Fruit fly (Drosophila melanogaster) whole organism, embryonic: ENCODE data around the gene unc-45.

Experiments
- Bdp1 ChIP-seq: fragments of 200-800 bp; sonication (Bioruptor generic); optimal IDR thresholded peaks from 3 replicates; lab custom pipeline; 2016; ENCODE audit warnings: missing biosample characterization, missing genetic modification characterization
- Bgb ChIP-seq: fragments of 200-800 bp; sonication (Bioruptor generic); IDR thresholded peaks from 2 replicates; pipeline ENCODE4 v1.3.6; 2022; ENCODE audit warnings: missing biosample characterization, missing genetic modification characterization; ENCODE audit not compliant: partially characterized antibody
- CG11696 ChIP-seq: fragments of 200-800 bp; sonication (Bioruptor generic); IDR thresholded peaks from 2 replicates; pipeline ENCODE4 v1.3.6; 2022; ENCODE audit warnings: missing biosample characterization, missing genetic modification characterization
- CG11723 ChIP-seq: fragments of 200-800 bp; sonication (Bioruptor generic); optimal IDR thresholded peaks from 2 replicates; lab custom pipeline; 2017; ENCODE audit warnings: missing biosample characterization, mild to moderate bottlenecking, missing genetic modification characterization
- CG1233 ChIP-seq: fragments of 200-800 bp; sonication (Bioruptor generic); optimal IDR thresholded peaks from 4 replicates; lab custom pipeline; 2018; ENCODE audit warnings: missing biosample characterization, mild to moderate bottlenecking, missing genetic modification characterization
- CG12391 ChIP-seq: fragments of 200-800 bp; sonication (Bioruptor generic); optimal IDR thresholded peaks from 3 replicates; lab custom pipeline; 2018; ENCODE audit warnings: missing biosample characterization, mild to moderate bottlenecking, missing genetic modification characterization, moderate library complexity
- CG13424 ChIP-seq: fragments of 200-800 bp; sonication (Bioruptor generic); optimal IDR thresholded peaks from 2 replicates; lab custom pipeline; 2019; ENCODE audit warnings: missing biosample characterization, mild to moderate bottlenecking, missing genetic modification characterization, moderate library complexity
- CG15601 ChIP-seq: fragments of 200-800 bp; sonication (Bioruptor generic); optimal IDR thresholded peaks from 3 replicates; lab custom pipeline; 2019; ENCODE audit warnings: missing biosample characterization, mild to moderate bottlenecking, missing genetic modification characterization, moderate library complexity
- CG1602 ChIP-seq: fragments of 200-800 bp; sonication (Bioruptor generic); optimal IDR thresholded peaks from 3 replicates; lab custom pipeline; 2016; ENCODE audit warnings: missing biosample characterization, missing genetic modification characterization
- CG1603 ChIP-seq: fragments of 200-800 bp; sonication (Bioruptor generic); optimal IDR thresholded peaks from 2 replicates; lab custom pipeline; 2019; ENCODE audit warnings: missing biosample characterization, mild to moderate bottlenecking, missing genetic modification characterization, moderate library complexity
- CG16813 ChIP-seq: fragments of 200-800 bp; sonication (Bioruptor generic); IDR thresholded peaks from 3 replicates; pipeline ENCODE4 v1.3.6; 2022; ENCODE audit warnings: missing biosample characterization, missing genetic modification characterization; ENCODE audit not compliant: partially characterized antibody
- CG17568 ChIP-seq: fragments of 200-800 bp; sonication (Bioruptor generic); optimal IDR thresholded peaks from 2 replicates; lab custom pipeline; 2018; ENCODE audit warnings: missing biosample characterization, mild to moderate bottlenecking, missing genetic modification characterization, moderate library complexity
- CG2116 ChIP-seq: fragments of 200-800 bp; sonication (Bioruptor generic); optimal IDR thresholded peaks from 3 replicates; lab custom pipeline; 2018; ENCODE audit warnings: missing biosample characterization, mild to moderate bottlenecking, missing genetic modification characterization
- CG2120 ChIP-seq: fragments of 200-800 bp; sonication (Bioruptor generic); optimal IDR thresholded peaks from 3 replicates; lab custom pipeline; 2016; ENCODE audit warnings: missing biosample characterization, missing genetic modification characterization
- CG30403 ChIP-seq: fragments of 200-800 bp; sonication (Bioruptor generic); optimal IDR thresholded peaks from 3 replicates; lab custom pipeline; 2016; ENCODE audit warnings: missing biosample characterization, missing genetic modification characterization
- CG32532 ChIP-seq: fragments of 200-800 bp; sonication (Bioruptor generic); IDR thresholded peaks from 2 replicates; pipeline ENCODE4 v1.3.6; 2022; ENCODE audit warnings: missing biosample characterization, missing genetic modification characterization
- CG6689 ChIP-seq: fragments of 200-800 bp; sonication (Bioruptor generic); IDR thresholded peaks from 2 replicates; pipeline ENCODE4 v1.3.6; 2022; ENCODE audit warnings: missing biosample characterization, missing genetic modification characterization
- CG6791 ChIP-seq: fragments of 200-800 bp; sonication (Bioruptor generic); IDR thresholded peaks from 3 replicates; pipeline ENCODE4 v1.3.6; 2022; ENCODE audit warnings: missing biosample characterization, missing genetic modification characterization; ENCODE audit not compliant: partially characterized antibody
- CG7987 ChIP-seq: fragments of 200-800 bp; sonication (Bioruptor generic); optimal IDR thresholded peaks from 2 replicates; lab custom pipeline; 2018; ENCODE audit warnings: missing biosample characterization, mild to moderate bottlenecking, missing genetic modification characterization, moderate library complexity
- CG8359 ChIP-seq: fragments of 200-800 bp; sonication (Bioruptor generic); optimal IDR thresholded peaks from 2 replicates; lab custom pipeline; 2017; ENCODE audit warnings: missing biosample characterization, mild to moderate bottlenecking, missing genetic modification characterization, borderline replicate concordance
- CG9932 ChIP-seq: fragments of 200-800 bp; sonication (Bioruptor generic); IDR thresholded peaks from 2 replicates; pipeline ENCODE4 v1.3.6; 2022; ENCODE audit warnings: missing biosample characterization, missing genetic modification characterization
- Camta ChIP-seq: fragments of 200-800 bp; sonication (Bioruptor generic); optimal IDR thresholded peaks from 2 replicates; lab custom pipeline; 2016; ENCODE audit warnings: missing biosample characterization, missing genetic modification characterization
- Dll ChIP-seq: fragments of 200-800 bp; sonication (Bioruptor generic); IDR thresholded peaks from 4 replicates; pipeline ENCODE4 v1.3.6; 2022; ENCODE audit warnings: missing biosample characterization, missing genetic modification characterization; ENCODE audit not compliant: partially characterized antibody
- Ets97D ChIP-seq: fragments of 200-800 bp; sonication (Bioruptor generic); optimal IDR thresholded peaks from 3 replicates; lab custom pipeline; 2016; ENCODE audit warnings: missing biosample characterization, missing genetic modification characterization
- Fer1 ChIP-seq: fragments of 200-800 bp; sonication (Bioruptor generic); optimal IDR thresholded peaks from 2 replicates; lab custom pipeline; 2017; ENCODE audit warnings: missing biosample characterization, mild to moderate bottlenecking, missing genetic modification characterization
- Hey ChIP-seq: fragments of 200-800 bp; sonication (Bioruptor generic); optimal IDR thresholded peaks from 3 replicates; lab custom pipeline; 2018; ENCODE audit warnings: missing biosample characterization, mild to moderate bottlenecking, missing genetic modification characterization
- Myb ChIP-seq: fragments of 200-800 bp; sonication (Bioruptor generic); optimal IDR thresholded peaks from 2 replicates; lab custom pipeline; 2016; ENCODE audit warnings: missing biosample characterization, missing genetic modification characterization
- Scr ChIP-seq: fragments of 200-800 bp; sonication (Bioruptor generic); IDR thresholded peaks from 2 replicates; pipeline ENCODE4 v1.3.6; 2022; ENCODE audit warnings: missing biosample characterization, missing genetic modification characterization; ENCODE audit not compliant: partially characterized antibody
- Side ChIP-seq: fragments of 200-800 bp; sonication (Bioruptor generic); optimal IDR thresholded peaks from 2 replicates; lab custom pipeline; 2016; ENCODE audit warnings: missing biosample characterization, missing genetic modification characterization
- Sin3A ChIP-seq: fragments of >200 bp; optimal IDR thresholded peaks from 2 replicates; lab custom pipeline; 2018
- Sry-β ChIP-seq: fragments of 200-800 bp; sonication (Bioruptor generic); optimal IDR thresholded peaks from 2 replicates; lab custom pipeline; 2018; ENCODE audit warnings: missing biosample characterization, mild to moderate bottlenecking, missing genetic modification characterization, moderate library complexity
- Trl ChIP-seq, 3 experiments: fragments of >200 bp in 2 of 3; fragments of 200-800 bp in 1 of 3; sonication (Bioruptor generic) in 1 of 3; optimal IDR thresholded peaks; 2 replicates in 1 of 3; 3 replicates in 2 of 3; lab custom pipeline; 2016 to 2017; ENCODE audit warnings: missing biosample characterization in 1 of 3, missing genetic modification characterization in 1 of 3
- bigmax ChIP-seq: fragments of 200-800 bp; sonication (Bioruptor generic); optimal IDR thresholded peaks from 2 replicates; lab custom pipeline; 2018; ENCODE audit warnings: missing biosample characterization, mild to moderate bottlenecking, missing genetic modification characterization
- cg ChIP-seq: fragments of 200-800 bp; sonication (Bioruptor generic); optimal IDR thresholded peaks from 3 replicates; lab custom pipeline; 2019; ENCODE audit warnings: missing biosample characterization, mild to moderate bottlenecking, missing genetic modification characterization, moderate library complexity
- crol ChIP-seq: fragments of 200-800 bp; sonication (Bioruptor generic); IDR thresholded peaks from 2 replicates; pipeline ENCODE4 v1.3.6; 2022; ENCODE audit warnings: missing biosample characterization, missing genetic modification characterization
- en ChIP-seq: fragments of 200-800 bp; sonication (Bioruptor generic); optimal IDR thresholded peaks from 2 replicates; lab custom pipeline; 2016; ENCODE audit warnings: missing biosample characterization, missing genetic modification characterization
- gfzf ChIP-seq: fragments of 200-800 bp; sonication (Bioruptor generic); optimal IDR thresholded peaks from 2 replicates; lab custom pipeline; 2016; ENCODE audit warnings: missing biosample characterization, mild to moderate bottlenecking, missing genetic modification characterization, moderate library complexity
- her ChIP-seq: fragments of 200-800 bp; sonication (Bioruptor generic); optimal IDR thresholded peaks from 2 replicates; lab custom pipeline; 2016; ENCODE audit warnings: missing biosample characterization, missing genetic modification characterization
- nmo ChIP-seq: fragments of 200-800 bp; sonication (Bioruptor generic); optimal IDR thresholded peaks from 2 replicates; lab custom pipeline; 2018; ENCODE audit warnings: missing biosample characterization, mild to moderate bottlenecking, missing genetic modification characterization, moderate library complexity
- nom ChIP-seq: fragments of 200-800 bp; sonication (Bioruptor generic); optimal IDR thresholded peaks from 2 replicates; lab custom pipeline; 2017; ENCODE audit warnings: missing biosample characterization, missing genetic modification characterization, mild to moderate bottlenecking, moderate library complexity, missing genetic modification reagents
- onecut ChIP-seq: fragments of 200-800 bp; sonication (Bioruptor generic); IDR thresholded peaks from 2 replicates; pipeline ENCODE4 v1.3.6; 2022; ENCODE audit warnings: missing biosample characterization, missing genetic modification characterization
- sna ChIP-seq: fragments of 200-800 bp; sonication (Bioruptor generic); IDR thresholded peaks from 2 replicates; pipeline ENCODE4 v1.3.6; 2022; ENCODE audit warnings: missing biosample characterization, missing genetic modification characterization; ENCODE audit not compliant: partially characterized antibody
- so ChIP-seq: fragments of 200-800 bp; sonication (Bioruptor generic); IDR thresholded peaks from 3 replicates; pipeline ENCODE4 v1.3.6; 2022; ENCODE audit warnings: missing biosample characterization, missing genetic modification characterization
- ssp ChIP-seq: fragments of 200-800 bp; sonication (Bioruptor generic); IDR thresholded peaks from 2 replicates; pipeline ENCODE4 v1.3.6; 2022; ENCODE audit warnings: missing biosample characterization, missing genetic modification characterization
- sug ChIP-seq: fragments of 200-800 bp; optimal IDR thresholded peaks from 2 replicates; lab custom pipeline; 2019; ENCODE audit warnings: missing biosample characterization, mild to moderate bottlenecking, missing genetic modification characterization, moderate library complexity
- tin ChIP-seq: fragments of 200-800 bp; sonication (Bioruptor generic); optimal IDR thresholded peaks from 3 replicates; lab custom pipeline; 2016; ENCODE audit warnings: missing biosample characterization, missing genetic modification characterization
- tio ChIP-seq: fragments of 200-800 bp; sonication (Bioruptor generic); optimal IDR thresholded peaks from 2 replicates; lab custom pipeline; 2017; ENCODE audit warnings: missing biosample characterization, missing genetic modification characterization, inconsistent platforms
- unc-4 ChIP-seq: fragments of 200-800 bp; sonication (Bioruptor generic); IDR thresholded peaks from 2 replicates; pipeline ENCODE4 v1.3.6; 2022; ENCODE audit warnings: missing biosample characterization, missing genetic modification characterization; ENCODE audit not compliant: partially characterized antibody
- wdn ChIP-seq: fragments of 200-800 bp; sonication (Bioruptor generic); IDR thresholded peaks from 2 replicates; pipeline ENCODE4 v1.3.6; 2022; ENCODE audit warnings: missing biosample characterization, missing genetic modification characterization

Gene unc-45

dm6 chr3R:8009080-8009620 lies 24.0 kb upstream of the unc-45 start, which contains the start of the genes CG11052 and CG3223 (continued):
- peak; percentile 29 for TF ChIP-seq her (GFP tag; lab: Kevin White, UChicago)
- peak; percentile 30 for TF ChIP-seq CG15601 (tag; lab: Kevin White, UChicago)
- TF ChIP-seq CG1233 (GFP tag; lab: Kevin White, UChicago) = peak; percentile 36
- peak; percentile 68 for TF ChIP-seq Bgb (GFP tag; lab: Robert Waterston, UW)
- TF ChIP-seq CG2120 = peak; percentile 50
- TF ChIP-seq Dll (GFP tag; lab: Robert Waterston, UW) = peak; percentile 58; the same call in 1 of the 4 replicates
- TF ChIP-seq Bdp1 = no peak
- TF ChIP-seq so (GFP tag; lab: Robert Waterston, UW) = no peak
- 0 out of 3 replicates have a peak, but pooled peaks have one; percentile 22 for TF ChIP-seq CG6791 (GFP tag; lab: Robert Waterston, UW)
- peak; percentile 48 for TF ChIP-seq CG1603 (tag; lab: Kevin White, UChicago)
- TF ChIP-seq CG2116 (GFP tag; lab: Kevin White, UChicago) = peak; percentile 72
- TF ChIP-seq tin = peak; percentile 16
- peak; percentile 21 for TF ChIP-seq CG7987 (GFP tag; lab: Kevin White, UChicago)
- TF ChIP-seq en (GFP tag; lab: Kevin White, UChicago) = no peak
- TF ChIP-seq nmo (GFP tag; lab: Kevin White, UChicago) = peak; percentile 21
- no peak for TF ChIP-seq CG8359
- TF ChIP-seq unc-4 (GFP tag; lab: Robert Waterston, UW) = peak; percentile 39; the same call in 1 of the 2 replicates
- peak; percentile 46 for TF ChIP-seq nom (GFP tag; lab: Kevin White, UChicago)
- TF ChIP-seq CG12391 = peak; percentile 36
- no peak for TF ChIP-seq Trl (optimal IDR thresholded peaks at IDR 0.05; lab: Kevin White, UChicago)
- TF ChIP-seq Trl (GFP tag; optimal IDR thresholded peaks at IDR 0.05; lab: Kevin White, UChicago) = no peak
- no peak for TF ChIP-seq bigmax (GFP tag; lab: Kevin White, UChicago)
- no peak for TF ChIP-seq wdn (GFP tag; lab: Robert Waterston, UW)
- peak; percentile 24 for TF ChIP-seq Side (GFP tag; lab: Kevin White, UChicago)
- TF ChIP-seq Myb (GFP tag; lab: Kevin White, UChicago) = peak; percentile 55
- TF ChIP-seq Sin3A (lab: Kevin White, UChicago) = peak; percentile 54
- TF ChIP-seq CG32532 (GFP tag; lab: Robert Waterston, UW) = peak; percentile 16; the same call in 1 of the 2 replicates
- peak; percentile 44 for TF ChIP-seq CG13424 (tag; lab: Kevin White, UChicago)
- TF ChIP-seq CG11723 (GFP tag; lab: Kevin White, UChicago) = no peak
- peak; percentile 49 for TF ChIP-seq gfzf
- TF ChIP-seq Scr (GFP tag; lab: Robert Waterston, UW) = peak; percentile 59
- TF ChIP-seq onecut (GFP tag; lab: Robert Waterston, UW) = peak; percentile 52
- TF ChIP-seq CG11696 = no peak
- TF ChIP-seq sug = peak; percentile 32
- no peak for TF ChIP-seq CG16813 (GFP tag; lab: Robert Waterston, UW)
- no peak for TF ChIP-seq CG1602 (GFP tag; lab: Kevin White, UChicago)
- peak; percentile 44 for TF ChIP-seq Fer1 (GFP tag; lab: Kevin White, UChicago)
- no peak for TF ChIP-seq ssp (GFP tag; lab: Robert Waterston, UW)
- no peak for TF ChIP-seq Hey (tag; lab: Kevin White, UChicago)
- TF ChIP-seq CG6689 (GFP tag; lab: Robert Waterston, UW) = no peak
- peak; percentile 72 for TF ChIP-seq Ets97D
- TF ChIP-seq CG9932 (GFP tag; lab: Robert Waterston, UW) = peak; percentile 69
- TF ChIP-seq CG17568 = no peak
- TF ChIP-seq Sry-β (GFP tag; lab: Kevin White, UChicago) = peak; percentile 81
- no peak for TF ChIP-seq cg (GFP tag; lab: Kevin White, UChicago)
- no peak for TF ChIP-seq crol
- peak; percentile 16 for TF ChIP-seq CG30403 (GFP tag; lab: Kevin White, UChicago)
- TF ChIP-seq Camta (GFP tag; lab: Kevin White, UChicago) = no peak
- no peak for TF ChIP-seq tio (GFP tag; lab: Kevin White, UChicago)
- peak; percentile 42; the same call in 1 of the 2 replicates for TF ChIP-seq sna (GFP tag; lab: Robert Waterston, UW)
